Fruit fly (Drosophila melanogaster): ENCODE results near the gene CG43232.

The CG43232 gene

dm6 chr2L:6966309-6966708, 34.4 kb downstream of the CG43232 start (continued):
- TF ChIP-seq rib (GFP tag; IDR thresholded peaks at IDR 0.05) (peak; percentile 29; the same call in 1 of the 2 replicates), wek (GFP tag; optimal IDR thresholded peaks at IDR 0.05) (peak; percentile 12), CG30020 (tag; optimal IDR thresholded peaks at IDR 0.05) (peak; percentile 51), salm (tag; optimal IDR thresholded peaks at IDR 0.05) (no peak), CG34422 (GFP tag; IDR thresholded peaks at IDR 0.05) (peak; percentile 56; the same call in 2 of the 3 replicates), CG15479 (GFP tag; optimal IDR thresholded peaks at IDR 0.05) (peak; percentile 71), prd (optimal IDR thresholded peaks at IDR 0.05) (no peak), prd (GFP tag; IDR thresholded peaks at IDR 0.05) (no peak), CG33557 (GFP tag; optimal IDR thresholded peaks at IDR 0.05) (no peak), CG6765 (GFP tag; optimal IDR thresholded peaks at IDR 0.05) (no peak), chm (GFP tag; IDR thresholded peaks at IDR 0.05) (peak; percentile 40; the same call in 1 of the 2 replicates), stwl (tag; optimal IDR thresholded peaks at IDR 0.05) (no peak), bigmax (GFP tag; optimal IDR thresholded peaks at IDR 0.05) (peak; percentile 97)

- peak; percentile 56 for TF ChIP-seq CG14441 (GFP tag; IDR thresholded peaks at IDR 0.05)
- TF ChIP-seq fru (optimal IDR thresholded peaks at IDR 0.05), result no peak
- TF ChIP-seq CG3995 (GFP tag; optimal IDR thresholded peaks at IDR 0.05), result peak; percentile 99
- TF ChIP-seq Dip2 (GFP tag; IDR thresholded peaks at IDR 0.05), result no peak
- no peak for TF ChIP-seq ewg (GFP tag; optimal IDR thresholded peaks at IDR 0.05)
- TF ChIP-seq CG1603 (tag; optimal IDR thresholded peaks at IDR 0.05), result peak; percentile 66
- TF ChIP-seq slbo (GFP tag; IDR thresholded peaks at IDR 0.05), result peak; percentile 53
- TF ChIP-seq sob (GFP tag; IDR thresholded peaks at IDR 0.05), result peak; percentile 31; the same call in 1 of the 2 replicates
- TF ChIP-seq Antp (GFP tag; optimal IDR thresholded peaks at IDR 0.05), result no peak
- TF ChIP-seq chinmo (GFP tag; IDR thresholded peaks at IDR 0.05; ENCODE audit: partially characterized antibody), result peak; percentile 98
- peak; percentile 16; the same call in 1 of the 3 replicates for TF ChIP-seq ken (GFP tag; IDR thresholded peaks at IDR 0.05)
- TF ChIP-seq TFAM (GFP tag; optimal IDR thresholded peaks at IDR 0.05), result no peak
- TF ChIP-seq mld (GFP tag; IDR thresholded peaks at IDR 0.05; ENCODE audit: partially characterized antibody), result peak; percentile 100
- TF ChIP-seq ranshi (GFP tag; IDR thresholded peaks at IDR 0.05), result no peak; the same call in 1 of the 2 replicates
- no peak for TF ChIP-seq Lpt (GFP tag; optimal IDR thresholded peaks at IDR 0.05)
- TF ChIP-seq Fer2 (tag; optimal IDR thresholded peaks at IDR 0.05), result no peak
- TF ChIP-seq CG8290 (GFP tag; optimal IDR thresholded peaks at IDR 0.05), result peak; percentile 17
- peak in 1 of 2 experiments; percentile 80 for TF ChIP-seq CG8290 (tag; optimal IDR thresholded peaks at IDR 0.05)
- no peak for TF ChIP-seq NfI (GFP tag; optimal IDR thresholded peaks at IDR 0.05)
- no peak for TF ChIP-seq Hmx (GFP tag; optimal IDR thresholded peaks at IDR 0.05)
- no peak for TF ChIP-seq dmrt99B (tag; optimal IDR thresholded peaks at IDR 0.05)
- TF ChIP-seq hbn (GFP tag; IDR thresholded peaks at IDR 0.05; ENCODE audit: partially characterized antibody), result peak; percentile 96
- TF ChIP-seq az2 (GFP tag; optimal IDR thresholded peaks at IDR 0.05), result peak; percentile 9
- TF ChIP-seq HLH4C (GFP tag; IDR thresholded peaks at IDR 0.05; ENCODE audit: partially characterized antibody), result peak; percentile 97
- TF ChIP-seq CG17186 (GFP tag; optimal IDR thresholded peaks at IDR 0.05), result no peak
- TF ChIP-seq CG7556 (GFP tag; optimal IDR thresholded peaks at IDR 0.05), result no peak
- TF ChIP-seq dm (GFP tag; optimal IDR thresholded peaks at IDR 0.05), result peak; percentile 0
- TF ChIP-seq CG10147 (GFP tag; optimal IDR thresholded peaks at IDR 0.05), result peak; percentile 42
- TF ChIP-seq knrl (GFP tag; IDR thresholded peaks at IDR 0.05; ENCODE audit: partially characterized antibody), result peak; percentile 99
- TF ChIP-seq Hr3 (GFP tag; optimal IDR thresholded peaks at IDR 0.05), result peak; percentile 17
- TF ChIP-seq CG10431 (GFP tag; optimal IDR thresholded peaks at IDR 0.05), result no peak
- no peak for TF ChIP-seq CG3726 (GFP tag; IDR thresholded peaks at IDR 0.05)
- no peak; the same call in 1 of the 2 replicates for TF ChIP-seq CG9215 (GFP tag; IDR thresholded peaks at IDR 0.05)
- TF ChIP-seq CG15514 (GFP tag; optimal IDR thresholded peaks at IDR 0.05), result peak; percentile 21
- TF ChIP-seq sim (GFP tag; IDR thresholded peaks at IDR 0.05), result 0 out of 2 replicates have a peak, but pooled peaks have one; percentile 11
- peak; percentile 93 for TF ChIP-seq unc-4 (GFP tag; IDR thresholded peaks at IDR 0.05; ENCODE audit: partially characterized antibody)
- peak; percentile 15 for TF ChIP-seq CG18619 (GFP tag; optimal IDR thresholded peaks at IDR 0.05)
Measured at dm6 chr2L:6967422-6968012, 35.6 kb downstream of the CG43232 start, which contains the start of gene Sumo. Sumo (minus strand) TSS chr2L:6967644.
